Worm (Caenorhabditis elegans) whole organism, L1 larva: Measurements from ENCODE around the gene srh-11.
"Not testable (repeated sequence)": the region's sequence is repeated elsewhere in the genome, so short reads cannot be mapped to it uniquely, and the experiment has no call there.

ENCODE experiments used
- C04F5.9 ChIP-seq: sonication (generic microtip); optimal IDR thresholded peaks from 2 replicates; lab custom pipeline; 2016; ENCODE audit warnings: missing genetic modification characterization, missing compliant biosample characterization
- C16A3.4 ChIP-seq: fragments of 150-350 bp; optimal IDR thresholded peaks from 2 replicates; lab custom pipeline; 2014; ENCODE audit warnings: missing biosample characterization, missing genetic modification characterization
- F16B12.6 ChIP-seq: fragments of 150-350 bp; optimal IDR thresholded peaks from 2 replicates; lab custom pipeline; 2014; ENCODE audit warnings: missing biosample characterization, missing genetic modification characterization
- aha-1 ChIP-seq: fragments of 150-350 bp; optimal IDR thresholded peaks from 2 replicates; lab custom pipeline; 2014; ENCODE audit warnings: missing biosample characterization, missing genetic modification characterization
- ceh-82 ChIP-seq, 3 experiments: fragments of 150-350 bp in 1 of 3; sonication (generic microtip) in 2 of 3; optimal IDR thresholded peaks; 2 replicates each; lab custom pipeline; 2014 to 2017; ENCODE audit warnings: missing biosample characterization in 3 of 3, missing genetic modification characterization in 3 of 3
- ceh-90 ChIP-seq: sonication (generic microtip); optimal IDR thresholded peaks from 2 replicates; lab custom pipeline; 2016; ENCODE audit warnings: missing genetic modification characterization, missing compliant biosample characterization
- efl-1 ChIP-seq, 4 experiments: fragments of 150-350 bp; optimal IDR thresholded peaks in 3 of 4; peaks in 1 of 4; 1 replicate in 1 of 4; 2 replicates in 3 of 4; lab custom pipeline; 2014; ENCODE audit warnings: missing biosample characterization in 2 of 4, missing genetic modification characterization in 2 of 4, missing genetic modification reagents in 2 of 4
- egl-13 ChIP-seq: sonication (generic microtip); optimal IDR thresholded peaks from 2 replicates; lab custom pipeline; 2016; ENCODE audit warnings: missing genotype, missing genetic modification reagents, missing genetic modification characterization, missing compliant biosample characterization
- elt-2 ChIP-seq: sonication (generic microtip); optimal IDR thresholded peaks from 2 replicates; lab custom pipeline; 2016; ENCODE audit warnings: missing genetic modification characterization, mild to moderate bottlenecking, inconsistent platforms, missing compliant biosample characterization, missing genetic modification reagents
- fkh-10 ChIP-seq: sonication (generic microtip); optimal IDR thresholded peaks from 2 replicates; lab custom pipeline; 2017; ENCODE audit warnings: missing biosample characterization, missing genetic modification reagents, missing genetic modification characterization
- fkh-4 ChIP-seq: sonication (generic microtip); optimal IDR thresholded peaks from 2 replicates; lab custom pipeline; 2016; ENCODE audit warnings: missing compliant biosample characterization, missing genetic modification characterization, borderline replicate concordance
- fos-1 ChIP-seq: fragments of 150-350 bp; optimal IDR thresholded peaks from 2 replicates; lab custom pipeline; 2014; ENCODE audit warnings: missing biosample characterization, missing genetic modification characterization
- grh-1 ChIP-seq: fragments of 200-800 bp; sonication (Bioruptor generic); IDR thresholded peaks from 2 replicates; pipeline ENCODE4 v1.3.6; 2022; ENCODE audit warnings: missing genetic modification reagents, missing genetic modification characterization, missing compliant biosample characterization
- hlh-17 ChIP-seq: fragments of 200-800 bp; sonication (Bioruptor generic); optimal IDR thresholded peaks from 2 replicates; lab custom pipeline; 2018; ENCODE audit warnings: missing genetic modification characterization, mild to moderate bottlenecking, missing compliant biosample characterization, moderate library complexity, borderline replicate concordance
- hpl-2 ChIP-seq: fragments of 150-350 bp; optimal IDR thresholded peaks from 2 replicates; lab custom pipeline; 2014; ENCODE audit warnings: missing biosample characterization, missing genetic modification reagents, missing genetic modification characterization
- irx-1 ChIP-seq: sonication (generic microtip); optimal IDR thresholded peaks from 2 replicates; lab custom pipeline; 2016; ENCODE audit warnings: missing genetic modification characterization, missing compliant biosample characterization
- lin-14 ChIP-seq: fragments of 200-800 bp; sonication (Bioruptor generic); optimal IDR thresholded peaks from 2 replicates; lab custom pipeline; 2018; ENCODE audit warnings: mild to moderate bottlenecking, missing genetic modification characterization, moderate library complexity, missing compliant biosample characterization
- lin-15B ChIP-seq: fragments of 150-350 bp; sonication (generic microtip); optimal IDR thresholded peaks from 3 replicates; lab custom pipeline; 2014; ENCODE audit warnings: missing biosample characterization, missing genetic modification characterization
- mab-9 ChIP-seq: fragments of 200-800 bp; sonication (Bioruptor generic); IDR thresholded peaks from 2 replicates; pipeline ENCODE4 v1.3.6; 2022; ENCODE audit warnings: missing genetic modification reagents, missing genetic modification characterization, missing compliant biosample characterization
- mdl-1 ChIP-seq, 2 experiments: fragments of 150-350 bp; optimal IDR thresholded peaks; 2 replicates each; lab custom pipeline; 2014 to 2017; ENCODE audit warnings: missing biosample characterization in 2 of 2, missing genetic modification characterization in 2 of 2, inconsistent platforms in 1 of 2
- mep-1 ChIP-seq: fragments of 150-350 bp; optimal IDR thresholded peaks from 2 replicates; lab custom pipeline; 2014; ENCODE audit warnings: missing biosample characterization, missing genetic modification characterization
- nhr-12 ChIP-seq: sonication (generic microtip); optimal IDR thresholded peaks from 2 replicates; lab custom pipeline; 2017; ENCODE audit warnings: missing biosample characterization, missing genetic modification characterization
- nhr-237 ChIP-seq: fragments of 150-350 bp; optimal IDR thresholded peaks from 2 replicates; lab custom pipeline; 2014; ENCODE audit warnings: missing biosample characterization, missing genetic modification characterization
- nhr-71 ChIP-seq: sonication (generic microtip); optimal IDR thresholded peaks from 2 replicates; lab custom pipeline; 2016; ENCODE audit warnings: mild to moderate bottlenecking, missing genetic modification characterization, moderate library complexity, missing compliant biosample characterization
- nhr-76 ChIP-seq: sonication (generic microtip); optimal IDR thresholded peaks from 2 replicates; lab custom pipeline; 2017; ENCODE audit warnings: missing biosample characterization, missing genetic modification characterization
- nhr-77 ChIP-seq: fragments of 150-350 bp; optimal IDR thresholded peaks from 2 replicates; lab custom pipeline; 2014; ENCODE audit warnings: missing biosample characterization, missing genetic modification characterization
- nhr-84 ChIP-seq: sonication (generic microtip); optimal IDR thresholded peaks from 2 replicates; lab custom pipeline; 2017; ENCODE audit warnings: missing biosample characterization, missing genetic modification characterization
- pax-3 ChIP-seq: fragments of 200-800 bp; sonication (Bioruptor generic); optimal IDR thresholded peaks from 2 replicates; lab custom pipeline; 2018; ENCODE audit warnings: mild to moderate bottlenecking, missing genetic modification characterization, moderate library complexity, missing compliant biosample characterization
- snu-23 ChIP-seq: sonication (generic microtip); optimal IDR thresholded peaks from 2 replicates; lab custom pipeline; 2016; ENCODE audit warnings: missing genetic modification characterization, missing compliant biosample characterization
- sup-37 ChIP-seq: fragments of 200-800 bp; sonication (Bioruptor generic); optimal IDR thresholded peaks from 2 replicates; lab custom pipeline; 2018; ENCODE audit warnings: mild to moderate bottlenecking, missing genetic modification characterization, missing compliant biosample characterization
- swsn-7 ChIP-seq: sonication (generic microtip); optimal IDR thresholded peaks from 2 replicates; lab custom pipeline; 2016; ENCODE audit warnings: missing genetic modification characterization, missing compliant biosample characterization
- xbp-1 ChIP-seq: sonication (generic microtip); optimal IDR thresholded peaks from 2 replicates; lab custom pipeline; 2016; ENCODE audit warnings: missing genetic modification characterization, missing compliant biosample characterization

The srh-11 gene

DNA sequence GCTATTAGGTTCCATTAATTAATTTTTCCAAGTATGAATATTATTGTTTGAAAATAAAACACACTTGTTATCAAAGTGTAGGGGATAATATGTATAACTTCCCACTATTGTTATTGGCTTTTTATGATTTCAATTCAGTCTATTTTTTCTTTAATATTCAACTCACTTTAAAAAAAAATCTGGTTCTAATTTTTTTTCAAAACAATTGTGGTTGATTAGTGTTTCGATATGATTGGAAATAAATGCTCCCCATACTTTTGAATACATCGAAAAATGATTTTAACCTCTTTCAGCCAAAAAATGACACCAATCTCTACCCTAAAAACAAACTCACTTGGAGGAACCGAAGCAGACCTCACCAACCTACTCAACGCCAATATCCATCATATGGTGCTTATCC lies 21.5 kb upstream of the srh-11 start, which contains the start of gene F55E10.2:
Gene F55E10.2, plus strand, starts transcription at position 301 of the 400 bp plus-strand sequence.
- TF ChIP-seq fkh-10 (GFP tag; lab: Kevin White, UChicago) (no peak), irx-1 (tag; lab: Kevin White, UChicago) (no peak), nhr-71 (tag; lab: Kevin White, UChicago) (no peak), egl-13 (tag; lab: Kevin White, UChicago) (no peak), xbp-1 (tag; lab: Kevin White, UChicago) (no peak)

DNA sequence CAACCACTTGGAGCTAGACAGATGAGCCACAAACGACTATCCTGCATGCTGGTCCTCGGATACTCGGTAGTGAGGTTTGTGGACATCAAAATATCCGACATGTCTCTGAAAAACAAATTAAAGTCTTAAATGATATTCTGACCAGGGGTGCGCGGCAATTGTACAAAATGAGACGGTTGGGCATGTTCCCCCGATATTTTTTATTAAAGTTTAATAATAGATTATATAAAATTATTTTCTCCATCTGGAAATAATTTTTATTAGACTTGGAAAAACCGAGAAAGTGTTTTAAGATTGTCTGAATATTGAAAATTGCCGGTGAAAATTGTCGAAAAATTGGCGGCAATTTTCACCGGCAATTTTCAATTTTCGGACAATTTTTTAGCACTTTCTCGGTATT lies 8.9 kb upstream of the srh-11 start, which contains the start of gene F55E10.4:
Gene F55E10.4, minus strand, starts transcription at position 101 of the 400 bp plus-strand sequence.
- no peak for TF ChIP-seq F16B12.6
- no peak for TF ChIP-seq lin-15B (tag; lab: Kevin White, UChicago)
- no peak for TF ChIP-seq fos-1 (tag; lab: Kevin White, UChicago)
- no peak for TF ChIP-seq ceh-82 (tag; optimal IDR thresholded peaks at IDR 0.05; lab: Kevin White, UChicago)
- TF ChIP-seq hpl-2 (GFP tag; lab: Kevin White, UChicago): no peak
- no peak for TF ChIP-seq C04F5.9 (tag; lab: Kevin White, UChicago)
- no peak for TF ChIP-seq snu-23
- TF ChIP-seq mdl-1 (tag; optimal IDR thresholded peaks at IDR 0.05; lab: Kevin White, UChicago): no peak
- TF ChIP-seq nhr-12 (tag; lab: Kevin White, UChicago): no peak
- TF ChIP-seq nhr-84: no peak

DNA sequence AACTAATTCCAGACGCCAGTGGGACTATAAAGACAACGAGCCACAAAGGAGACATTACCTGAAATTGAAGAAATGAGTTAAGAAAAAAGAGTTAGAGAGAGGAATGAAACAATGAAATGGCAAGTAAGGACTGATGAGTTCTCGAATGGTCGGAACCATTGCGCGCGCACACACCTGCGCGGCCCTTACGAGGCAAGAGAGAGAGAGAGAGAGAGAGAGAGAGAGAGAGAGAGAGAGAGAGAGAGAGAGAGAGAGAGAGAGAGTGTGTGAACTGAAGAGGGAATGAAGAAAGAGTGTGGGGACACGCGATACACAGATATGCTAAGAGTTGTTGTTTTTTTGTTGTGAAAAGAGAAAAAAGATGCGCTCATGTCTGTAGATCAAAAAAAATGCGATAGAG lies 7.5 kb upstream of the srh-11 start, which contains the start of gene R09F10.8:
Gene R09F10.8, minus strand, starts transcription at position 58 of the 400 bp plus-strand sequence.
- TF ChIP-seq aha-1 (tag; lab: Kevin White, UChicago) (no peak), swsn-7 (tag; lab: Kevin White, UChicago) (no peak), nhr-76 (tag; lab: Kevin White, UChicago) (no peak), sup-37 (GFP tag; lab: Kevin White, UChicago) (no peak), lin-14 (GFP tag; lab: Kevin White, UChicago) (no peak), grh-1 (no peak), fkh-10 (GFP tag; lab: Kevin White, UChicago) (no peak), ceh-90 (tag; lab: Kevin White, UChicago) (no peak), nhr-237 (tag; lab: Kevin White, UChicago) (no peak), nhr-77 (tag; lab: Kevin White, UChicago) (no peak), pax-3 (no peak), ceh-82 (tag; optimal IDR thresholded peaks at IDR 0.05; lab: Kevin White, UChicago) (no peak), mab-9 (GFP tag; lab: Robert Waterston, UW) (no peak), fos-1 (tag; lab: Kevin White, UChicago) (no peak), C04F5.9 (tag; lab: Kevin White, UChicago) (no peak), mep-1 (tag; lab: Kevin White, UChicago) (no peak), xbp-1 (tag; lab: Kevin White, UChicago) (no peak), fkh-4 (tag; lab: Kevin White, UChicago) (no peak), C16A3.4 (tag; lab: Kevin White, UChicago) (no peak)
- TF ChIP-seq, all 84 proteins: peak for 0

DNA sequence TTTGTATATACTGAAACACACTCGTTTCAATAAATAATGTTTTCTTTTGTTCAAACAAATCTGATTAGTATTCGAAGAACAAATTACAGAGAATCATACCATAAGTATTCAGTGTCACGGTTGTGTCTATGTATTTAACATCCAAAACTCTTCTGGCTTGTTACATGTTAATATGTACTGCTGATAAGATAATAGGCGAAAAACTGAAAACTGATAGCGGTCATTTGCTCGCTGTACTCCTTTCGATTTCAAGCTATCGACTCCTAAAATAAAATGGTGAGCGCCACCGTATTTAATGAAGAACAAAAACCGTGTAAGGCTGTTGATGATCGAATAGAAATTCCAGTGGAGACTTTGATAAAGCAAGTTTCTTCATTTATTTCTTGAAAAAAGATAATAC lies 4.5 kb upstream of the srh-11 start, which contains the start of gene R09F10.1:
Gene R09F10.1, plus strand, starts transcription at position 222 of the 400 bp plus-strand sequence.
- TF ChIP-seq elt-2 (tag; lab: Kevin White, UChicago) (peak; percentile 58), efl-1 (optimal IDR thresholded peaks at IDR 0.05; lab: Kevin White, UChicago) (no peak), efl-1 (GFP tag; optimal IDR thresholded peaks at IDR 0.05 in 1 of 2; lab: Kevin White, UChicago) (peak in 1 of 2 experiments; percentile 7), mep-1 (tag; lab: Kevin White, UChicago) (no peak)

DNA sequence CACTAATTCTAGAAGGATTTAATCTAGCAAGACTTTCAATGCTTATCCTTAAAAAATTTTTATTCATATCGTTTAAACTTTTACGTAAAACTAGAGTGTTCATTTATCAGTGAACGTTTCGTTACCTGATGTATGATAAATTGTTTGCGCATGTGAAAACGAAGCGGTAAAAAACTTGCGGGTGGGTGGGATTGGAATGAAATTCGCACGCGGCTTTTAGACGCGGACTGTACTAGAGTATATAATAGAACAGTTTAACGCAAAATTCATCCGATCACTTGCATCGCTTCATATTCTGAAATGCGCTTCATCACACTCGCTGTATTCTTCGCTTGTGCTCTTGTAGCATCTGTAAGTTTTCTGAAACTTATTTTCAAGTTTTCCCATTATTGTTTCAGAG lies 3.0 kb upstream of the srh-11 start, which contains the start of gene abu-9:
Gene abu-9, plus strand, starts transcription at position 301 of the 400 bp plus-strand sequence.
- not testable (repeated sequence) for TF ChIP-seq C04F5.9 (tag; lab: Kevin White, UChicago); hlh-17; grh-1
